Worm (Caenorhabditis elegans): ENCODE measurements around the gene Y43F8B.20.

Gene Y43F8B.20

DNA sequence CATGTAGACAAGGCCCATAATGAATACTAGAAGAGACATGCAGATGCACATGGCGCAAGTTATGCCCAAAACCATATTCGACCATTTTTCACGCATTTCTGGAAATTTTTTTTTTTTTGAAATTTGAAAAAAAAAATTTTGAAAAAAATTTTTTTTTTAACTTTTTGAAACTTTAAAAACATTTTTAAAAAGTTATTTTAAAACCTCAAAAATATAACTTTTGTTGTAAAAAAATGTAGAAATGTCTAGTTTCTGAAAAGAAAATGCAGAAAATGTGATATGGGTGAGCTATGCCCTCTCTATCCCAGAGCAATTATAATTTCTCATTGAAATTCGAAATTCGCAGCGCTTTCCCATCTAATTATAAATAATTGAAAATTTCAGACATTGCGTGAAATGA lies at the start of gene Y43F8B.20:
Gene Y43F8B.20 (minus strand): TSS at position 101 of the 400 bp plus-strand sequence.
- no peak for TF ChIP-seq ceh-90 (tag; optimal IDR thresholded peaks at IDR 0.05)
- no peak for TF ChIP-seq fkh-8 (tag; optimal IDR thresholded peaks at IDR 0.05)
- no peak for TF ChIP-seq fos-1 (tag; optimal IDR thresholded peaks at IDR 0.05)
- no peak for TF ChIP-seq efl-3 (GFP tag; optimal IDR thresholded peaks at IDR 0.05)
- no peak for TF ChIP-seq hlh-17 (GFP tag; optimal IDR thresholded peaks at IDR 0.05; ENCODE audit: borderline replicate concordance)
- TF ChIP-seq unc-98 (GFP tag; IDR thresholded peaks at IDR 0.05), result no peak
- no peak for TF ChIP-seq tlp-1 (tag; optimal IDR thresholded peaks at IDR 0.05)

DNA sequence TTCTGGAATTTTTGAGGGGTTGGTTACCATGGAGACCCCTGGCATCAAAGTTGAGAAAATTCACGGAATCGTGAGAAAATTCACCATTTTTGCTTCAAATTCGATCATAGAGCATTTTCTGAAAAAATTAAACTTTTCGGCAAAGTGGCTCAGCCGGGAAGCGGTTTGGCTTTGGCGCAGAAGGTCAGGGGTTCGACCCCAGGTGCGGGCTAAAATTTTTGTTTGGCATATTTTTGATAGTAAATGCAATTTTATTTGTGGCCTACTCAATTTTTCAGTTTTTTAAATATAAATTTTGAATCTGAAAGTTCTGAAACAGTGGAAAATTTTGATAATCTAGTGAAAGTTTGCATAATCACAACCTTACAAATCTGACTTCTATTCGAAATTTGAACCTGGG lies 49.5 kb upstream of the Y43F8B.20 start:
- TF ChIP-seq blmp-1 (tag; optimal IDR thresholded peaks at IDR 0.05), result no peak
- TF ChIP-seq nhr-76 (tag; optimal IDR thresholded peaks at IDR 0.05), result no peak
- TF ChIP-seq C34B4.2 (tag; optimal IDR thresholded peaks at IDR 0.05), result no peak
- TF ChIP-seq unc-30 (tag; optimal IDR thresholded peaks at IDR 0.05), result no peak
- no peak for TF ChIP-seq mep-1 (tag; optimal IDR thresholded peaks at IDR 0.05)

DNA sequence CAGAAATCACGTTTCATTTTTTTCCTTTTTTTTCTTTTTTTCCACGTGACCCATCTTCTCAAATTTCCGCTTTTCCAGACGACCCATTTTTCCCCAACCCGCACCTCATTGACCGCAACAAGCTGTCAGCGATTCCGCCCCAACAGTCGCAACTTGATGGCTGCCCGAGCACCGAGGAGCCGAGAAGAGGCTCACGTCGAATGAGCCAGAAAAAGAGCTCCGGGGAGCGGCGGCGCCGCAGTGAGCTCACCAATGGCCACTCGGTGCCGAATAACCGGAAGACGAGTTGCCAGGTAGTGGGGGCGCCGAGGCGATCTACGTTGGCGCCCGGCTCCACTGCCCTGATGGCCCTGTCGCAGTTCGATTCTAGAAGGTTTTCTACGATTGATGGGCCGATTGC lies 41.2 kb upstream of the Y43F8B.20 start:
- TF ChIP-seq nhr-85 (tag) (no peak), egl-13 (tag; optimal IDR thresholded peaks at IDR 0.05) (no peak), lin-35 (GFP tag; optimal IDR thresholded peaks at IDR 0.05) (no peak), egl-27 (tag; optimal IDR thresholded peaks at IDR 0.05) (no peak), ceh-63 (GFP tag; optimal IDR thresholded peaks at IDR 0.05) (no peak), ceh-88 (GFP tag; IDR thresholded peaks at IDR 0.05) (no peak), swsn-7 (tag; optimal IDR thresholded peaks at IDR 0.05) (no peak), hlh-17 (GFP tag; optimal IDR thresholded peaks at IDR 0.05; ENCODE audit: borderline replicate concordance) (no peak), Y116A8C.19 (tag; optimal IDR thresholded peaks at IDR 0.05; ENCODE audit: borderline replicate concordance) (no peak), fkh-4 (tag; optimal IDR thresholded peaks at IDR 0.05; ENCODE audit: borderline replicate concordance) (no peak), hpl-2 (GFP tag; optimal IDR thresholded peaks at IDR 0.05) (no peak), ces-1 (GFP tag; optimal IDR thresholded peaks at IDR 0.05) (no peak), nhr-77 (tag; optimal IDR thresholded peaks at IDR 0.05) (no peak), fkh-10 (GFP tag; optimal IDR thresholded peaks at IDR 0.05) (no peak), snu-23 (GFP tag; optimal IDR thresholded peaks at IDR 0.05) (no peak), dpl-1 (GFP tag; optimal IDR thresholded peaks at IDR 0.05) (no peak), lin-14 (GFP tag; optimal IDR thresholded peaks at IDR 0.05) (no peak), unc-30 (tag; optimal IDR thresholded peaks at IDR 0.05) (no peak), nhr-237 (tag; optimal IDR thresholded peaks at IDR 0.05) (no peak)

- TF ChIP-seq fkh-8 (tag; optimal IDR thresholded peaks at IDR 0.05) (peak; percentile 52), tlp-1 (tag; optimal IDR thresholded peaks at IDR 0.05) (no peak)
Observed at ce11 chrV:19582256-19582655, 32.7 kb upstream of the Y43F8B.20 start.

- TF ChIP-seq nhr-90 (tag; optimal IDR thresholded peaks at IDR 0.05; ENCODE audit: poor library complexity) (no peak), fkh-8 (tag; optimal IDR thresholded peaks at IDR 0.05) (no peak), nhr-76 (tag; optimal IDR thresholded peaks at IDR 0.05) (no peak), xbp-1 (tag; optimal IDR thresholded peaks at IDR 0.05) (no peak), efl-1 (optimal IDR thresholded peaks at IDR 0.05) (no peak), efl-1 (GFP tag; optimal IDR thresholded peaks at IDR 0.05 in 1 of 2) (no peak), mep-1 (tag; optimal IDR thresholded peaks at IDR 0.05) (no peak), ceh-90 (tag; optimal IDR thresholded peaks at IDR 0.05) (no peak), dpl-1 (GFP tag; optimal IDR thresholded peaks at IDR 0.05) (no peak), nhr-11 (tag; optimal IDR thresholded peaks at IDR 0.05) (no peak), mab-9 (GFP tag; IDR thresholded peaks at IDR 0.05) (no peak), hpl-2 (GFP tag; optimal IDR thresholded peaks at IDR 0.05) (no peak), Y116A8C.19 (tag; optimal IDR thresholded peaks at IDR 0.05; ENCODE audit: borderline replicate concordance) (no peak)
Observed at ce11 chrV:19579509-19579908, 29.9 kb upstream of the Y43F8B.20 start.

Data from whole organism, L1 larva.